Worm (Caenorhabditis elegans): ENCODE measurements around the gene T21C9.11.

ce11 chrV:10640977-10641376, 46.3 kb upstream of the T21C9.11 start:
- TF ChIP-seq lin-39 (tag; optimal IDR thresholded peaks at IDR 0.05): no peak
- TF ChIP-seq skn-1 (tag; optimal IDR thresholded peaks at IDR 0.05): no peak
- TF ChIP-seq peb-1 (tag; optimal IDR thresholded peaks at IDR 0.05): no peak
- no peak for TF ChIP-seq nhr-6 (tag; optimal IDR thresholded peaks at IDR 0.05)
- TF ChIP-seq lsy-2 (tag; optimal IDR thresholded peaks at IDR 0.05): no peak
- TF ChIP-seq unc-55 (GFP tag; optimal IDR thresholded peaks at IDR 0.05): no peak
- TF ChIP-seq gmeb-1 (tag; optimal IDR thresholded peaks at IDR 0.05): no peak
- TF ChIP-seq nhr-11 (tag; optimal IDR thresholded peaks at IDR 0.05): no peak
- TF ChIP-seq mdl-1 (tag; optimal IDR thresholded peaks at IDR 0.05): no peak
- no peak for TF ChIP-seq C34F6.9 (tag; optimal IDR thresholded peaks at IDR 0.05)
